Worm (Caenorhabditis elegans) whole organism, mixed stage, embryonic: ENCODE measurements around the gene C40H5.2.

Experiments
- M03D4.4 ChIP-seq: sonication (generic microtip); optimal IDR thresholded peaks from 2 replicates; lab custom pipeline; 2017; ENCODE audit warnings: mild to moderate bottlenecking, missing genetic modification characterization, missing compliant biosample characterization
- elt-3 ChIP-seq: fragments of 150-350 bp; optimal IDR thresholded peaks from 2 replicates; lab custom pipeline; 2014; ENCODE audit warnings: missing biosample characterization, missing genetic modification characterization
- lin-13 ChIP-seq: fragments of 150-350 bp; optimal IDR thresholded peaks from 2 replicates; lab custom pipeline; 2014; ENCODE audit warnings: missing biosample characterization, missing genetic modification characterization
- lin-32 ChIP-seq: fragments of 200-800 bp; sonication (Bioruptor generic); optimal IDR thresholded peaks from 2 replicates; lab custom pipeline; 2018; ENCODE audit warnings: mild to moderate bottlenecking, missing genetic modification characterization, missing compliant biosample characterization
- nhr-28 ChIP-seq: fragments of 150-350 bp; optimal IDR thresholded peaks from 2 replicates; lab custom pipeline; 2014; ENCODE audit warnings: missing biosample characterization, missing genetic modification characterization
- pha-4 ChIP-seq: fragments of 150-350 bp; optimal IDR thresholded peaks from 2 replicates; lab custom pipeline; 2018; ENCODE audit warnings: missing biosample characterization, missing genetic modification reagents, missing genetic modification characterization

DNA sequence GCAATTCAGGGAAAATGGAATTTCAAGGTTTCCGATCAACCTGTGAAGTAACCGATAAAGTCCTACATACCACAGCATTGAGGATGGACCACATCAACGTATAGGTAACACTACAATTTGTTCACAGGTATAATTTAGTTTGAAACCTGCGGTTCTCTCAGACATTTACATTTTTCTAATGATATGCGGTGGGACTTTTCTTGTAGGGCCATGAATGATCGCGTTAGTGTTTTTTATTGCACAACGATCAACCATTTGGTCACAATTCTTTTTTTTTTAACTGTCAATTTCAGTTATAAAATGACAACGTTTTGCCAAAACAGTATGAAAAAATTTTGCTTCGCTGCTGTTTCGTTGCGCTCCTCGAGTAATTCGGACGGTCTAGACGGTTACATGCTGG is 49.2 kb upstream of the C40H5.2 start, which contains the start of gene C44C10.12:
- TF ChIP-seq nhr-28 (no peak), elt-3 (tag; lab: Kevin White, UChicago) (no peak), lin-13 (tag; lab: Kevin White, UChicago) (no peak), pha-4 (tag; lab: Kevin White, UChicago) (no peak), lin-32 (GFP tag; lab: Kevin White, UChicago) (no peak), M03D4.4 (tag; lab: Kevin White, UChicago) (no peak)
